ENCODE assay signal across 1 worm cellular context in the genomic region with DNA sequence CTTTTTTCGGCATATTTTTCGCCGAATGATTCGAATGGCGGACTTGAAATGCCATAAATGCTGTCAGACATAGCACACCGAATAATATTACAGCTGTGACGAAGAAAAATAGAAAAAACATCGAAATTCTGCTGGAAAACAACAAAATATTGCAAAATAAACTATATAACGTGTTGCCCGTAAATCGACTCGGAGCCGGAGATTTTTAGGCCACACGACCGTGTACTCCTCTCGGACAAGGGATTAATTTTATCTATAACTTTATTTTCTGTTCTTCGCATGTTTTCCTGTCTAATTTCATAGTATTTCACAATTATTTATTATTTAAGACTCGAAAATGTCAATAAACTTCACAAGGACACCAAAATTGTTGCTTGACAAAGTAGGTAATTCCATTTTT.
TF ChIP-seq lines count a peak whose summit lies in the region.

A gene (minus strand): TSS at position 175 of the 400 bp plus-strand sequence.
A gene (plus strand): TSS at position 330 of the 400 bp plus-strand sequence.

TF ChIP-seq in whole organism, L1 larva, 84 proteins besides CTCF, POLR2A, EP300 and RAD21 (continued from another document):
- TF ChIP-seq ceh-63 (GFP tag; optimal IDR thresholded peaks at IDR 0.05; lab: Kevin White, UChicago) (no peak), swsn-7 (tag; optimal IDR thresholded peaks at IDR 0.05; lab: Kevin White, UChicago) (peak; percentile 78), nhr-85 (tag; lab: Kevin White, UChicago) (peak; percentile 85), nhr-76 (tag; optimal IDR thresholded peaks at IDR 0.05; lab: Kevin White, UChicago) (no peak), nhr-28 (tag; optimal IDR thresholded peaks at IDR 0.05; lab: Kevin White, UChicago) (no peak), nhr-84 (tag; optimal IDR thresholded peaks at IDR 0.05; lab: Kevin White, UChicago) (no peak), sox-4 (tag; optimal IDR thresholded peaks at IDR 0.05; lab: Kevin White, UChicago) (peak; percentile 85), ces-1 (GFP tag; optimal IDR thresholded peaks at IDR 0.05; lab: Kevin White, UChicago) (no peak), nhr-71 (tag; optimal IDR thresholded peaks at IDR 0.05; lab: Kevin White, UChicago) (peak; percentile 84), sptf-1 (tag; optimal IDR thresholded peaks at IDR 0.05; lab: Kevin White, UChicago) (no peak), efl-1 (optimal IDR thresholded peaks at IDR 0.05; lab: Kevin White, UChicago) (peak; percentile 63 to 65), efl-1 (GFP tag; optimal IDR thresholded peaks at IDR 0.05 in 1 of 2; lab: Kevin White, UChicago) (peak; percentile 63 to 96), vab-15 (tag; optimal IDR thresholded peaks at IDR 0.05; lab: Kevin White, UChicago) (no peak), ceh-88 (GFP tag; IDR thresholded peaks at IDR 0.05; lab: Robert Waterston, UW) (no peak), nhr-20 (tag; optimal IDR thresholded peaks at IDR 0.05; lab: Kevin White, UChicago) (peak; percentile 79), elt-3 (tag; optimal IDR thresholded peaks at IDR 0.05; lab: Kevin White, UChicago) (no peak), blmp-1 (tag; optimal IDR thresholded peaks at IDR 0.05; lab: Kevin White, UChicago) (no peak), dsc-1 (tag; optimal IDR thresholded peaks at IDR 0.05; lab: Kevin White, UChicago) (peak; percentile 87), sup-37 (GFP tag; optimal IDR thresholded peaks at IDR 0.05; lab: Kevin White, UChicago) (no peak), ceh-82 (tag; optimal IDR thresholded peaks at IDR 0.05; lab: Kevin White, UChicago) (peak; percentile 23 to 44 (median 25)), alr-1 (tag; optimal IDR thresholded peaks at IDR 0.05; lab: Kevin White, UChicago; ENCODE audit: borderline replicate concordance) (no peak), ztf-4 (tag; optimal IDR thresholded peaks at IDR 0.05; lab: Kevin White, UChicago) (peak; percentile 43), nhr-237 (tag; optimal IDR thresholded peaks at IDR 0.05; lab: Kevin White, UChicago) (no peak), mdl-1 (tag; optimal IDR thresholded peaks at IDR 0.05; lab: Kevin White, UChicago) (no peak), fkh-10 (GFP tag; optimal IDR thresholded peaks at IDR 0.05; lab: Kevin White, UChicago) (no peak), ama-1 (optimal IDR thresholded peaks at IDR 0.05; lab: Kevin White, UChicago) (no peak), lin-15B (tag; optimal IDR thresholded peaks at IDR 0.05; lab: Kevin White, UChicago) (no peak)
TF ChIP-seq in whole organism, L1 larva: peak in this region for 42.
